Worm (Caenorhabditis elegans): Measurements from ENCODE around the gene math-45.

DNA sequence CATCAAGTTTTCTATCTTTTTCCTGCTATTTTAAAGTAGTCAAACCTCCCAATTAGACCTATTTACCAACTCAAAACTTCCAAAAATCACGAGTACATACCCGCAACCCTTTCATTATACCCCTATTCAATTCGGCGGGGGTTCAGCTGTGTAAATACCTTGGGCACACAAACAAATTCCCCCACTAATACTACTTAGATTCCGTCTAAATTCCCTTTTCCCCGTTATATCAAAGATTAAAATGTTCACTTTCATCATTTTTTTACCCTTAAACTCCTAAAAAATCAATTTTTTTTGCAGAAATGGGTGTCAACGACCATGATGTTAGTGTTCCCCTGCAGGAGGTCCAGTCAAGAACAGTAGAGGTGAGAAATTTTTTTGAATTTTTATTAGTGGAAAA lies 13.0 kb downstream of the math-45 start, which contains the start of gene fdgt-1:
- TF ChIP-seq aly-1 (tag; optimal IDR thresholded peaks at IDR 0.05) (no peak), hmbx-1 (tag; optimal IDR thresholded peaks at IDR 0.05) (no peak), ama-1 (optimal IDR thresholded peaks at IDR 0.05) (no peak), scrt-1 (GFP tag; IDR thresholded peaks at IDR 0.05) (no peak), tbx-37 (GFP tag; conservative IDR thresholded peaks at IDR 0.05) (no peak), tbx-11 (GFP tag; IDR thresholded peaks at IDR 0.05) (no peak), sea-1 (GFP tag; conservative IDR thresholded peaks at IDR 0.05) (no peak), F13C5.2 (tag; optimal IDR thresholded peaks at IDR 0.05) (no peak), pes-1 (GFP tag; IDR thresholded peaks at IDR 0.05) (0 out of 2 replicates have a peak, but pooled peaks have one; percentile 3)
